Fruit fly (Drosophila melanogaster) whole organism, embryonic: Measurements from ENCODE around the gene CG4452.

Experiments used
- Atf6 ChIP-seq: fragments of 200-800 bp; sonication (Bioruptor generic); IDR thresholded peaks from 2 replicates; pipeline ENCODE4 v1.3.6; 2022; ENCODE audit warnings: missing biosample characterization, missing genetic modification characterization
- BEAF-32 ChIP-seq: fragments of 200-800 bp; sonication (Bioruptor generic); optimal IDR thresholded peaks from 3 replicates; lab custom pipeline; 2017; ENCODE audit warnings: missing biosample characterization, missing genetic modification characterization, mild to moderate bottlenecking, moderate library complexity, missing genetic modification reagents
- Bteb2 ChIP-seq: fragments of 200-800 bp; sonication (Bioruptor generic); optimal IDR thresholded peaks from 2 replicates; lab custom pipeline; 2016; ENCODE audit warnings: missing biosample characterization, missing genetic modification characterization
- CG11695 ChIP-seq: fragments of 200-800 bp; sonication (Bioruptor generic); IDR thresholded peaks from 3 replicates; pipeline ENCODE4 v1.3.6; 2022; ENCODE audit warnings: missing biosample characterization, missing genetic modification characterization
- CG11696 ChIP-seq: fragments of 200-800 bp; sonication (Bioruptor generic); IDR thresholded peaks from 2 replicates; pipeline ENCODE4 v1.3.6; 2022; ENCODE audit warnings: missing biosample characterization, missing genetic modification characterization
- CG12155 ChIP-seq: fragments of 200-800 bp; sonication (Bioruptor generic); optimal IDR thresholded peaks from 3 replicates; lab custom pipeline; 2016; ENCODE audit warnings: missing biosample characterization, missing genetic modification characterization
- CG12391 ChIP-seq: fragments of 200-800 bp; sonication (Bioruptor generic); optimal IDR thresholded peaks from 3 replicates; lab custom pipeline; 2018; ENCODE audit warnings: missing biosample characterization, mild to moderate bottlenecking, missing genetic modification characterization, moderate library complexity
- CG12659 ChIP-seq: fragments of 200-800 bp; sonication (Bioruptor generic); optimal IDR thresholded peaks from 3 replicates; lab custom pipeline; 2017; ENCODE audit warnings: mild to moderate bottlenecking, missing biosample characterization, missing genetic modification reagents, missing genetic modification characterization
- CG13287 ChIP-seq: fragments of 200-800 bp; sonication (Bioruptor generic); IDR thresholded peaks from 2 replicates; pipeline ENCODE4 v1.3.6; 2022; ENCODE audit warnings: missing biosample characterization, missing genetic modification characterization; ENCODE audit not compliant: partially characterized antibody
- CG13296 ChIP-seq: fragments of 200-800 bp; sonication (Bioruptor generic); optimal IDR thresholded peaks from 3 replicates; lab custom pipeline; 2018; ENCODE audit warnings: missing biosample characterization, mild to moderate bottlenecking, missing genetic modification characterization
- CG14860 ChIP-seq: fragments of 200-800 bp; sonication (Bioruptor generic); IDR thresholded peaks from 3 replicates; pipeline ENCODE4 v1.3.6; 2022; ENCODE audit warnings: missing biosample characterization, missing genetic modification characterization; ENCODE audit not compliant: partially characterized antibody
- CG15601 ChIP-seq: fragments of 200-800 bp; sonication (Bioruptor generic); optimal IDR thresholded peaks from 3 replicates; lab custom pipeline; 2019; ENCODE audit warnings: missing biosample characterization, mild to moderate bottlenecking, missing genetic modification characterization, moderate library complexity
- CG1603 ChIP-seq: fragments of 200-800 bp; sonication (Bioruptor generic); optimal IDR thresholded peaks from 2 replicates; lab custom pipeline; 2019; ENCODE audit warnings: missing biosample characterization, mild to moderate bottlenecking, missing genetic modification characterization, moderate library complexity
- CG1647 ChIP-seq: fragments of 200-800 bp; sonication (Bioruptor generic); optimal IDR thresholded peaks from 3 replicates; lab custom pipeline; 2016; ENCODE audit warnings: missing biosample characterization, missing genetic modification characterization
- CG17186 ChIP-seq: fragments of 200-800 bp; sonication (Bioruptor generic); optimal IDR thresholded peaks from 3 replicates; lab custom pipeline; 2017; ENCODE audit warnings: missing biosample characterization, missing genetic modification reagents, missing genetic modification characterization
- CG1832 ChIP-seq: fragments of 200-800 bp; sonication (Bioruptor generic); optimal IDR thresholded peaks from 2 replicates; lab custom pipeline; 2017; ENCODE audit warnings: missing biosample characterization, mild to moderate bottlenecking, missing genetic modification characterization, inconsistent platforms
- CG2116 ChIP-seq: fragments of 200-800 bp; sonication (Bioruptor generic); optimal IDR thresholded peaks from 3 replicates; lab custom pipeline; 2018; ENCODE audit warnings: missing biosample characterization, mild to moderate bottlenecking, missing genetic modification characterization
- CG2678 ChIP-seq: fragments of 200-800 bp; sonication (Bioruptor generic); optimal IDR thresholded peaks from 3 replicates; lab custom pipeline; 2019; ENCODE audit warnings: missing biosample characterization, mild to moderate bottlenecking, missing genetic modification characterization, moderate library complexity
- CG3065 ChIP-seq: fragments of 200-800 bp; sonication (Bioruptor generic); optimal IDR thresholded peaks from 2 replicates; lab custom pipeline; 2016; ENCODE audit warnings: missing biosample characterization, missing genetic modification characterization
- CG3281 ChIP-seq: fragments of 200-800 bp; sonication (Bioruptor generic); optimal IDR thresholded peaks from 3 replicates; lab custom pipeline; 2017; ENCODE audit warnings: missing biosample characterization, mild to moderate bottlenecking, missing genetic modification characterization
- CG34422 ChIP-seq: fragments of 200-800 bp; sonication (Bioruptor generic); IDR thresholded peaks from 3 replicates; pipeline ENCODE4 v1.3.6; 2022; ENCODE audit warnings: missing biosample characterization, missing genetic modification characterization
- CG7556 ChIP-seq: fragments of 200-800 bp; sonication (Bioruptor generic); optimal IDR thresholded peaks from 2 replicates; lab custom pipeline; 2017; ENCODE audit warnings: missing biosample characterization, mild to moderate bottlenecking, missing genetic modification characterization
- CoRest ChIP-seq: fragments of 200-800 bp; sonication (Bioruptor generic); optimal IDR thresholded peaks from 3 replicates; lab custom pipeline; 2018; ENCODE audit warnings: missing biosample characterization, mild to moderate bottlenecking, missing genetic modification characterization, moderate library complexity
- D19B ChIP-seq: fragments of 200-800 bp; sonication (Bioruptor generic); optimal IDR thresholded peaks from 2 replicates; lab custom pipeline; 2017; ENCODE audit warnings: missing biosample characterization, mild to moderate bottlenecking, missing genetic modification characterization
- Dp ChIP-seq: fragments of 200-800 bp; sonication (Bioruptor generic); optimal IDR thresholded peaks from 2 replicates; lab custom pipeline; 2018; ENCODE audit warnings: missing biosample characterization, mild to moderate bottlenecking, missing genetic modification characterization, moderate library complexity
- E2f2 ChIP-seq: fragments of 200-800 bp; sonication (Bioruptor generic); IDR thresholded peaks from 2 replicates; pipeline ENCODE4 v1.3.6; 2022; ENCODE audit warnings: missing biosample characterization, missing genetic modification characterization
- Ets97D ChIP-seq: fragments of 200-800 bp; sonication (Bioruptor generic); optimal IDR thresholded peaks from 3 replicates; lab custom pipeline; 2016; ENCODE audit warnings: missing biosample characterization, missing genetic modification characterization
- Fer3 ChIP-seq: fragments of 200-800 bp; sonication (Bioruptor generic); optimal IDR thresholded peaks from 2 replicates; lab custom pipeline; 2018; ENCODE audit warnings: missing biosample characterization, mild to moderate bottlenecking, missing genetic modification characterization, moderate library complexity
- MBD-R2 ChIP-seq: fragments of 200-800 bp; sonication (Bioruptor generic); IDR thresholded peaks from 2 replicates; pipeline ENCODE4 v1.3.6; 2022; ENCODE audit warnings: missing biosample characterization, missing genetic modification characterization
- MESR4 ChIP-seq: fragments of 200-800 bp; sonication (Bioruptor generic); optimal IDR thresholded peaks from 2 replicates; lab custom pipeline; 2018; ENCODE audit warnings: missing biosample characterization, mild to moderate bottlenecking, missing genetic modification characterization, moderate library complexity
- NfI ChIP-seq: fragments of 200-800 bp; sonication (Bioruptor generic); optimal IDR thresholded peaks from 3 replicates; lab custom pipeline; 2018; ENCODE audit warnings: missing biosample characterization, mild to moderate bottlenecking, missing genetic modification characterization, moderate library complexity
- Rx ChIP-seq: fragments of 200-800 bp; sonication (Bioruptor generic); IDR thresholded peaks from 2 replicates; pipeline ENCODE4 v1.3.6; 2022; ENCODE audit warnings: missing biosample characterization, missing genetic modification characterization
- cato ChIP-seq: fragments of 200-800 bp; sonication (Bioruptor generic); optimal IDR thresholded peaks from 2 replicates; lab custom pipeline; 2016; ENCODE audit warnings: missing biosample characterization, missing genetic modification characterization, borderline replicate concordance
- cg ChIP-seq: fragments of 200-800 bp; sonication (Bioruptor generic); optimal IDR thresholded peaks from 3 replicates; lab custom pipeline; 2019; ENCODE audit warnings: missing biosample characterization, mild to moderate bottlenecking, missing genetic modification characterization, moderate library complexity
- chinmo ChIP-seq: fragments of 200-800 bp; sonication (Bioruptor generic); IDR thresholded peaks from 4 replicates; pipeline ENCODE4 v1.3.6; 2022; ENCODE audit warnings: missing biosample characterization, missing genetic modification characterization; ENCODE audit not compliant: partially characterized antibody
- crp ChIP-seq, 2 experiments: fragments of 200-800 bp; sonication (Bioruptor generic); optimal IDR thresholded peaks; 2 replicates in 1 of 2; 3 replicates in 1 of 2; lab custom pipeline; 2017; ENCODE audit warnings: missing biosample characterization in 2 of 2, missing genetic modification characterization in 2 of 2, mild to moderate bottlenecking in 1 of 2, moderate library complexity in 1 of 2
- gfzf ChIP-seq: fragments of 200-800 bp; sonication (Bioruptor generic); optimal IDR thresholded peaks from 2 replicates; lab custom pipeline; 2016; ENCODE audit warnings: missing biosample characterization, mild to moderate bottlenecking, missing genetic modification characterization, moderate library complexity
- grn ChIP-seq: fragments of 200-800 bp; sonication (Bioruptor generic); optimal IDR thresholded peaks from 3 replicates; lab custom pipeline; 2017; ENCODE audit warnings: missing biosample characterization, missing genetic modification characterization
- gt ChIP-seq: fragments of 200-800 bp; sonication (Bioruptor generic); IDR thresholded peaks from 2 replicates; pipeline ENCODE4 v1.3.6; 2022; ENCODE audit warnings: missing biosample characterization, missing genetic modification characterization
- lilli ChIP-seq: fragments of 200-800 bp; sonication (Bioruptor generic); optimal IDR thresholded peaks from 3 replicates; lab custom pipeline; 2016; ENCODE audit warnings: missing biosample characterization, missing genetic modification characterization
- psq ChIP-seq: fragments of 200-800 bp; sonication (Bioruptor generic); optimal IDR thresholded peaks from 2 replicates; lab custom pipeline; 2017; ENCODE audit warnings: missing biosample characterization, missing genetic modification characterization
- pzg ChIP-seq: fragments of 200-800 bp; sonication (Bioruptor generic); optimal IDR thresholded peaks from 3 replicates; lab custom pipeline; 2018; ENCODE audit warnings: missing biosample characterization, mild to moderate bottlenecking, missing genetic modification characterization, moderate library complexity
- ranshi ChIP-seq: fragments of 200-800 bp; sonication (Bioruptor generic); IDR thresholded peaks from 2 replicates; pipeline ENCODE4 v1.3.6; 2022; ENCODE audit warnings: missing biosample characterization, missing genetic modification characterization
- scrt ChIP-seq: fragments of 200-800 bp; sonication (Bioruptor generic); optimal IDR thresholded peaks from 2 replicates; lab custom pipeline; 2018; ENCODE audit warnings: missing biosample characterization, mild to moderate bottlenecking, missing genetic modification characterization, moderate library complexity
- slbo ChIP-seq: fragments of 200-800 bp; sonication (Bioruptor generic); IDR thresholded peaks from 2 replicates; pipeline ENCODE4 v1.3.6; 2022; ENCODE audit warnings: missing biosample characterization, missing genetic modification characterization
- sna ChIP-seq: fragments of 200-800 bp; sonication (Bioruptor generic); IDR thresholded peaks from 2 replicates; pipeline ENCODE4 v1.3.6; 2022; ENCODE audit warnings: missing biosample characterization, missing genetic modification characterization; ENCODE audit not compliant: partially characterized antibody
- stc ChIP-seq: fragments of 200-800 bp; sonication (Bioruptor generic); IDR thresholded peaks from 2 replicates; pipeline ENCODE4 v1.3.6; 2022; ENCODE audit warnings: missing biosample characterization, missing genetic modification characterization
- unc-4 ChIP-seq: fragments of 200-800 bp; sonication (Bioruptor generic); IDR thresholded peaks from 2 replicates; pipeline ENCODE4 v1.3.6; 2022; ENCODE audit warnings: missing biosample characterization, missing genetic modification characterization; ENCODE audit not compliant: partially characterized antibody
- zen ChIP-seq: fragments of 200-800 bp; sonication (Bioruptor generic); optimal IDR thresholded peaks from 3 replicates; lab custom pipeline; 2018; ENCODE audit warnings: missing biosample characterization, mild to moderate bottlenecking, missing genetic modification characterization, moderate library complexity

Gene CG4452

dm6 chr3L:9358713-9359040 lies 8.5 kb upstream of the CG4452 start, which contains the start of the genes UGP and Svip (continued):
- TF ChIP-seq MESR4 (GFP tag; lab: Kevin White, UChicago) (peak; percentile 43), CG1832 (no peak), CG12659 (GFP tag; lab: Kevin White, UChicago) (peak; percentile 17), Rx (GFP tag; lab: Robert Waterston, UW) (no peak), CG2116 (peak; percentile 15), Fer3 (tag; lab: Kevin White, UChicago) (peak; percentile 13), CG34422 (GFP tag; lab: Robert Waterston, UW) (peak; percentile 48; the same call in 1 of the 3 replicates), CG2678 (peak; percentile 1), gfzf (GFP tag; lab: Kevin White, UChicago) (peak; percentile 9), ranshi (GFP tag; lab: Robert Waterston, UW) (no peak), Ets97D (peak; percentile 3), CG14860 (GFP tag; lab: Robert Waterston, UW) (no peak), E2f2 (GFP tag; lab: Robert Waterston, UW) (peak; percentile 30; the same call in 1 of the 2 replicates), CG1603 (tag; lab: Kevin White, UChicago) (peak; percentile 41), CG17186 (GFP tag; lab: Kevin White, UChicago) (peak; percentile 99), Atf6 (GFP tag; lab: Robert Waterston, UW) (0 out of 2 replicates have a peak, but pooled peaks have one; percentile 8), cg (GFP tag; lab: Kevin White, UChicago) (peak; percentile 70), gt (GFP tag; lab: Robert Waterston, UW) (no peak), CG12155 (GFP tag; lab: Kevin White, UChicago) (no peak), crp (GFP tag; optimal IDR thresholded peaks at IDR 0.05; lab: Kevin White, UChicago) (peak; percentile 77 to 95), lilli (GFP tag; lab: Kevin White, UChicago) (peak; percentile 3), Bteb2 (GFP tag; lab: Kevin White, UChicago) (peak; percentile 10), CG15601 (tag; lab: Kevin White, UChicago) (peak; percentile 29), psq (peak; percentile 25), grn (GFP tag; lab: Kevin White, UChicago) (no peak), CG11695 (GFP tag; lab: Robert Waterston, UW) (0 out of 3 replicates have a peak, but pooled peaks have one; percentile 21), BEAF-32 (GFP tag; lab: Kevin White, UChicago) (peak; percentile 15), CoRest (tag; lab: Kevin White, UChicago) (peak; percentile 3), CG3065 (no peak), stc (GFP tag; lab: Robert Waterston, UW) (peak; percentile 40; the same call in 1 of the 2 replicates), MBD-R2 (GFP tag; lab: Robert Waterston, UW) (peak; percentile 51; the same call in 1 of the 2 replicates), scrt (peak; percentile 52), CG12391 (tag; lab: Kevin White, UChicago) (peak; percentile 24), CG11696 (GFP tag; lab: Robert Waterston, UW) (no peak), CG1647 (GFP tag; lab: Kevin White, UChicago) (no peak), cato (GFP tag; lab: Kevin White, UChicago) (no peak), CG13296 (peak; percentile 4), chinmo (GFP tag; lab: Robert Waterston, UW) (0 out of 4 replicates have a peak, but pooled peaks have one; percentile 57), slbo (peak; percentile 24; the same call in 1 of the 2 replicates), D19B (GFP tag; lab: Kevin White, UChicago) (no peak), sna (GFP tag; lab: Robert Waterston, UW) (0 out of 2 replicates have a peak, but pooled peaks have one; percentile 20), CG3281 (GFP tag; lab: Kevin White, UChicago) (no peak), unc-4 (0 out of 2 replicates have a peak, but pooled peaks have one; percentile 18), Dp (GFP tag; lab: Kevin White, UChicago) (peak; percentile 21), NfI (GFP tag; lab: Kevin White, UChicago) (peak; percentile 11), zen (tag; lab: Kevin White, UChicago) (no peak), CG13287 (GFP tag; lab: Robert Waterston, UW) (peak; percentile 29), pzg (GFP tag; lab: Kevin White, UChicago) (peak; percentile 51), CG7556 (GFP tag; lab: Kevin White, UChicago) (no peak)
